Worm (Caenorhabditis elegans) whole organism, midembryonic: Measurements from ENCODE around the gene ZK546.19.

Experiments
- T22C8.4 ChIP-seq: fragments of 200-800 bp; sonication (Bioruptor generic); IDR thresholded peaks from 2 replicates; pipeline ENCODE4 v1.3.6; 2022; ENCODE audit warnings: missing genetic modification characterization, missing compliant biosample characterization
- cog-1 ChIP-seq: sonication (generic microtip); optimal IDR thresholded peaks from 2 replicates; lab custom pipeline; 2016; ENCODE audit warnings: missing genetic modification characterization, missing compliant biosample characterization
- flt-1 ChIP-seq: fragments of 200-800 bp; sonication (Bioruptor generic); IDR thresholded peaks from 2 replicates; pipeline ENCODE4 v1.3.6; 2022; ENCODE audit warnings: missing genetic modification characterization, missing compliant biosample characterization
- ztf-23 ChIP-seq: fragments of 200-800 bp; sonication (Bioruptor generic); IDR thresholded peaks from 2 replicates; pipeline ENCODE4 v1.3.6; 2022; ENCODE audit warnings: missing genetic modification reagents, missing genetic modification characterization, missing compliant biosample characterization
- ztf-29 ChIP-seq: fragments of 200-800 bp; sonication (Bioruptor generic); IDR thresholded peaks from 2 replicates; pipeline ENCODE4 v1.3.6; 2022; ENCODE audit warnings: missing genetic modification reagents, missing genetic modification characterization, missing compliant biosample characterization

DNA sequence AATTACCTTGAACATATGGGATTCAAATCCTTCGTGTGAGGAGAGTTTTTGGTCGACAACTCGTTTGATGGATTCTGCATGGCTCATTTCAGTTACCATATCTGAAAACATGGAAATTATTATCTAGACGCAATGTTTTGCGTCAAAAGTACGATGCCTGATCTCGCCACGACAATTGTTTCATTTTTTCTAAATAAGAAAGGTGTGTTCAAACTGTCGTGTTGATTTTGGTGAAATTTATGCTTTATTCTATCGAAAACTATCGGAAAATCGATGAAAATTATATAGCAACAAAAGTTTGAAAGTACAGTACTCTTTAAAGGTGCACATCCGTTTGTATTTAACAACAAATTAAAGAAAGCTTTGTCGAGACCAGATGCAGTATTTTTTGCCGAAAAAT, 476 bp upstream of the ZK546.19 start, which contains the start of gene cblc-1:
- no peak for TF ChIP-seq flt-1 (GFP tag; lab: Robert Waterston, UW)
- no peak for TF ChIP-seq ztf-29 (GFP tag; lab: Robert Waterston, UW)
- no peak for TF ChIP-seq cog-1 (tag; lab: Kevin White, UChicago)
- no peak for TF ChIP-seq ztf-23 (GFP tag; lab: Robert Waterston, UW)
- TF ChIP-seq T22C8.4 (GFP tag; lab: Robert Waterston, UW): no peak
